Worm (Caenorhabditis elegans) whole organism, L2 larva: ENCODE results near the gene C35D10.7.

ENCODE experiments used
- aly-2 ChIP-seq: fragments of 150-350 bp; optimal IDR thresholded peaks from 2 replicates; lab custom pipeline; 2014; ENCODE audit warnings: missing biosample characterization, missing genetic modification characterization
- crh-2 ChIP-seq: sonication (generic microtip); optimal IDR thresholded peaks from 2 replicates; lab custom pipeline; 2017; ENCODE audit warnings: missing biosample characterization, missing genetic modification characterization
- elt-1 ChIP-seq: fragments of 150-350 bp; optimal IDR thresholded peaks from 2 replicates; lab custom pipeline; 2014; ENCODE audit warnings: missing biosample characterization, missing genetic modification characterization
- mab-5 ChIP-seq: fragments of 150-350 bp; optimal IDR thresholded peaks from 2 replicates; lab custom pipeline; 2014; ENCODE audit warnings: missing biosample characterization, missing genetic modification characterization
- nhr-11 ChIP-seq: fragments of 150-350 bp; optimal IDR thresholded peaks from 2 replicates; lab custom pipeline; 2014; ENCODE audit warnings: missing biosample characterization, missing genetic modification characterization
- snpc-4 ChIP-seq: fragments of 150-350 bp; optimal IDR thresholded peaks from 2 replicates; lab custom pipeline; 2014; ENCODE audit warnings: missing biosample characterization, missing genetic modification characterization
- ztf-11 ChIP-seq: sonication (generic microtip); optimal IDR thresholded peaks from 2 replicates; lab custom pipeline; 2017; ENCODE audit warnings: missing biosample characterization, missing genetic modification characterization

ce11 chrIII:4817240-4817639, 38.8 kb upstream of the C35D10.7 start, which contains the start of gene F26A1.4:
- TF ChIP-seq snpc-4 (no peak), aly-2 (tag; lab: Kevin White, UChicago) (no peak), ztf-11 (tag; lab: Kevin White, UChicago) (no peak), nhr-11 (tag; lab: Kevin White, UChicago) (no peak), crh-2 (tag; lab: Kevin White, UChicago) (no peak), mab-5 (tag; lab: Kevin White, UChicago) (no peak), elt-1 (no peak)
